Worm (Caenorhabditis elegans) whole organism, L1 larva: ENCODE measurements around the gene nhr-112.

Experiments
- C04F5.9 ChIP-seq: sonication (generic microtip); optimal IDR thresholded peaks from 2 replicates; lab custom pipeline; 2016; ENCODE audit warnings: missing genetic modification characterization, missing compliant biosample characterization
- aha-1 ChIP-seq: fragments of 150-350 bp; optimal IDR thresholded peaks from 2 replicates; lab custom pipeline; 2014; ENCODE audit warnings: missing biosample characterization, missing genetic modification characterization
- ceh-63 ChIP-seq: fragments of 200-800 bp; sonication (Bioruptor generic); optimal IDR thresholded peaks from 2 replicates; lab custom pipeline; 2018; ENCODE audit warnings: mild to moderate bottlenecking, missing genetic modification characterization, missing compliant biosample characterization
- ceh-8 ChIP-seq: fragments of 200-800 bp; sonication (Bioruptor generic); optimal IDR thresholded peaks from 2 replicates; lab custom pipeline; 2018; ENCODE audit warnings: mild to moderate bottlenecking, missing genetic modification characterization, moderate library complexity, missing compliant biosample characterization
- ceh-82 ChIP-seq, 3 experiments: fragments of 150-350 bp in 1 of 3; sonication (generic microtip) in 2 of 3; optimal IDR thresholded peaks; 2 replicates each; lab custom pipeline; 2014 to 2017; ENCODE audit warnings: missing biosample characterization in 3 of 3, missing genetic modification characterization in 3 of 3
- dsc-1 ChIP-seq: sonication (generic microtip); optimal IDR thresholded peaks from 2 replicates; lab custom pipeline; 2016; ENCODE audit warnings: mild to moderate bottlenecking, missing genetic modification characterization, missing compliant biosample characterization
- efl-1 ChIP-seq, 4 experiments: fragments of 150-350 bp; optimal IDR thresholded peaks in 3 of 4; peaks in 1 of 4; 1 replicate in 1 of 4; 2 replicates in 3 of 4; lab custom pipeline; 2014; ENCODE audit warnings: missing biosample characterization in 2 of 4, missing genetic modification characterization in 2 of 4, missing genetic modification reagents in 2 of 4
- egl-13 ChIP-seq: sonication (generic microtip); optimal IDR thresholded peaks from 2 replicates; lab custom pipeline; 2016; ENCODE audit warnings: missing genotype, missing genetic modification reagents, missing genetic modification characterization, missing compliant biosample characterization
- egl-27 ChIP-seq, 2 experiments: fragments of 150-350 bp in 1 of 2; sonication (generic microtip); optimal IDR thresholded peaks; 3 replicates each; lab custom pipeline; 2017 to 2018; ENCODE audit warnings: missing biosample characterization in 2 of 2, missing genetic modification characterization in 2 of 2, missing genetic modification reagents in 2 of 2
- elt-2 ChIP-seq: sonication (generic microtip); optimal IDR thresholded peaks from 2 replicates; lab custom pipeline; 2016; ENCODE audit warnings: missing genetic modification characterization, mild to moderate bottlenecking, inconsistent platforms, missing compliant biosample characterization, missing genetic modification reagents
- elt-3 ChIP-seq, 6 experiments: fragments of 150-350 bp in 1 of 6; sonication (generic microtip); optimal IDR thresholded peaks; 2 replicates each; lab custom pipeline; 2017 to 2018; ENCODE audit warnings: missing biosample characterization in 6 of 6, missing genetic modification characterization in 6 of 6, inconsistent platforms in 1 of 6
- ets-5 ChIP-seq: fragments of 200-800 bp; sonication (Bioruptor generic); IDR thresholded peaks from 2 replicates; pipeline ENCODE4 v1.3.6; 2022; ENCODE audit warnings: missing genetic modification characterization, missing compliant biosample characterization
- fkh-10 ChIP-seq: sonication (generic microtip); optimal IDR thresholded peaks from 2 replicates; lab custom pipeline; 2017; ENCODE audit warnings: missing biosample characterization, missing genetic modification reagents, missing genetic modification characterization
- fkh-4 ChIP-seq: sonication (generic microtip); optimal IDR thresholded peaks from 2 replicates; lab custom pipeline; 2016; ENCODE audit warnings: missing compliant biosample characterization, missing genetic modification characterization, borderline replicate concordance
- fos-1 ChIP-seq: fragments of 150-350 bp; optimal IDR thresholded peaks from 2 replicates; lab custom pipeline; 2014; ENCODE audit warnings: missing biosample characterization, missing genetic modification characterization
- grh-1 ChIP-seq: fragments of 200-800 bp; sonication (Bioruptor generic); IDR thresholded peaks from 2 replicates; pipeline ENCODE4 v1.3.6; 2022; ENCODE audit warnings: missing genetic modification reagents, missing genetic modification characterization, missing compliant biosample characterization
- hlh-4 ChIP-seq: sonication (generic microtip); optimal IDR thresholded peaks from 2 replicates; lab custom pipeline; 2016; ENCODE audit warnings: mild to moderate bottlenecking, missing genetic modification characterization, missing compliant biosample characterization
- irx-1 ChIP-seq: sonication (generic microtip); optimal IDR thresholded peaks from 2 replicates; lab custom pipeline; 2016; ENCODE audit warnings: missing genetic modification characterization, missing compliant biosample characterization
- isw-1 ChIP-seq: fragments of 200-800 bp; sonication (Bioruptor generic); IDR thresholded peaks from 2 replicates; pipeline ENCODE4 v1.3.6; 2022; ENCODE audit warnings: missing genetic modification characterization, missing compliant biosample characterization
- jun-1 ChIP-seq: fragments of 150-350 bp; optimal IDR thresholded peaks from 2 replicates; lab custom pipeline; 2014; ENCODE audit warnings: missing biosample characterization, missing genetic modification reagents, missing genetic modification characterization
- lin-14 ChIP-seq: fragments of 200-800 bp; sonication (Bioruptor generic); optimal IDR thresholded peaks from 2 replicates; lab custom pipeline; 2018; ENCODE audit warnings: mild to moderate bottlenecking, missing genetic modification characterization, moderate library complexity, missing compliant biosample characterization
- lin-35 ChIP-seq, 2 experiments: fragments of 150-350 bp; optimal IDR thresholded peaks; 2 replicates each; lab custom pipeline; 2014; ENCODE audit warnings: missing biosample characterization in 2 of 2, missing genetic modification characterization in 2 of 2, missing genetic modification reagents in 2 of 2
- lsy-2 ChIP-seq, 2 experiments: fragments of 150-350 bp; optimal IDR thresholded peaks; 2 replicates each; lab custom pipeline; 2014; ENCODE audit warnings: missing biosample characterization in 2 of 2, missing genetic modification characterization in 2 of 2
- mdl-1 ChIP-seq, 2 experiments: fragments of 150-350 bp; optimal IDR thresholded peaks; 2 replicates each; lab custom pipeline; 2014 to 2017; ENCODE audit warnings: missing biosample characterization in 2 of 2, missing genetic modification characterization in 2 of 2, inconsistent platforms in 1 of 2
- mep-1 ChIP-seq: fragments of 150-350 bp; optimal IDR thresholded peaks from 2 replicates; lab custom pipeline; 2014; ENCODE audit warnings: missing biosample characterization, missing genetic modification characterization
- nhr-12 ChIP-seq: sonication (generic microtip); optimal IDR thresholded peaks from 2 replicates; lab custom pipeline; 2017; ENCODE audit warnings: missing biosample characterization, missing genetic modification characterization
- nhr-20 ChIP-seq: sonication (generic microtip); optimal IDR thresholded peaks from 2 replicates; lab custom pipeline; 2016; ENCODE audit warnings: mild to moderate bottlenecking, missing genetic modification characterization, missing compliant biosample characterization
- nhr-71 ChIP-seq: sonication (generic microtip); optimal IDR thresholded peaks from 2 replicates; lab custom pipeline; 2016; ENCODE audit warnings: mild to moderate bottlenecking, missing genetic modification characterization, moderate library complexity, missing compliant biosample characterization
- nhr-85 ChIP-seq: sonication (generic microtip); peaks from one replicate; lab custom pipeline; 2016; ENCODE audit warnings: missing genetic modification characterization, inconsistent platforms, missing compliant biosample characterization
- pag-3 ChIP-seq: sonication (generic microtip); optimal IDR thresholded peaks from 2 replicates; lab custom pipeline; 2017; ENCODE audit warnings: missing genetic modification characterization, mild to moderate bottlenecking, missing compliant biosample characterization, antibody characterized with exemption, borderline replicate concordance; ENCODE audit not compliant: insufficient read depth
- rnt-1 ChIP-seq: sonication (generic microtip); optimal IDR thresholded peaks from 2 replicates; lab custom pipeline; 2016; ENCODE audit warnings: mild to moderate bottlenecking, missing genetic modification characterization, moderate library complexity, missing compliant biosample characterization
- snpc-4 ChIP-seq: fragments of 150-350 bp; optimal IDR thresholded peaks from 2 replicates; lab custom pipeline; 2014; ENCODE audit warnings: missing biosample characterization, missing genetic modification characterization
- sptf-1 ChIP-seq: fragments of 150-350 bp; optimal IDR thresholded peaks from 2 replicates; lab custom pipeline; 2014; ENCODE audit warnings: missing biosample characterization, missing genetic modification characterization
- unc-62 ChIP-seq: fragments of 150-350 bp; optimal IDR thresholded peaks from 2 replicates; lab custom pipeline; 2014; ENCODE audit warnings: missing biosample characterization, missing genetic modification reagents, missing genetic modification characterization
- unc-86 ChIP-seq: sonication (generic microtip); optimal IDR thresholded peaks from 2 replicates; lab custom pipeline; 2016; ENCODE audit warnings: missing genetic modification characterization, missing compliant biosample characterization
- zag-1 ChIP-seq: fragments of 150-350 bp; optimal IDR thresholded peaks from 2 replicates; lab custom pipeline; 2014; ENCODE audit warnings: missing biosample characterization, missing genetic modification characterization
- zip-4 ChIP-seq: fragments of 200-800 bp; sonication (Bioruptor generic); optimal IDR thresholded peaks from 2 replicates; lab custom pipeline; 2018; ENCODE audit warnings: mild to moderate bottlenecking, missing genetic modification characterization, moderate library complexity, missing compliant biosample characterization
- ztf-11 ChIP-seq, 2 experiments: sonication (generic microtip); optimal IDR thresholded peaks; 2 replicates each; lab custom pipeline; 2016 to 2017; ENCODE audit warnings: missing genetic modification characterization in 2 of 2, missing biosample characterization in 1 of 2, missing compliant biosample characterization in 1 of 2

The nhr-112 gene

ce11 chrV:16731600-16731999, 8.0 kb upstream of the nhr-112 start, which contains the start of gene srz-100:
Gene srz-100 (plus strand): TSS chrV:16731900.
- TF ChIP-seq efl-1 (optimal IDR thresholded peaks at IDR 0.05; lab: Kevin White, UChicago) (no peak), efl-1 (GFP tag; optimal IDR thresholded peaks at IDR 0.05 in 1 of 2; lab: Kevin White, UChicago) (peak in 1 of 2 experiments; percentile 39), isw-1 (GFP tag; lab: Robert Waterston, UW) (no peak)

ce11 chrV:16729961-16730360, 6.3 kb upstream of the nhr-112 start, which contains the start of gene srz-99:
Gene srz-99 (plus strand): TSS chrV:16730261.
- TF ChIP-seq mep-1 (tag; lab: Kevin White, UChicago) = no peak
- no peak for TF ChIP-seq efl-1 (optimal IDR thresholded peaks at IDR 0.05; lab: Kevin White, UChicago)
- no peak for TF ChIP-seq efl-1 (GFP tag; optimal IDR thresholded peaks at IDR 0.05 in 1 of 2; lab: Kevin White, UChicago)
- TF ChIP-seq jun-1 (tag; lab: Kevin White, UChicago) = no peak
- TF ChIP-seq aha-1 (tag; lab: Kevin White, UChicago) = no peak
- no peak for TF ChIP-seq C04F5.9
- no peak for TF ChIP-seq sptf-1 (tag; lab: Kevin White, UChicago)
- TF ChIP-seq ztf-11 (tag; optimal IDR thresholded peaks at IDR 0.05; lab: Kevin White, UChicago) = no peak
- no peak for TF ChIP-seq unc-62
- no peak for TF ChIP-seq nhr-71 (tag; lab: Kevin White, UChicago)
- no peak for TF ChIP-seq pag-3 (tag; lab: Kevin White, UChicago)
- no peak for TF ChIP-seq lsy-2 (tag; optimal IDR thresholded peaks at IDR 0.05; lab: Kevin White, UChicago)
- TF ChIP-seq hlh-4 = no peak
- no peak for TF ChIP-seq elt-2
- TF ChIP-seq ets-5 (GFP tag; lab: Robert Waterston, UW) = no peak
- no peak for TF ChIP-seq grh-1 (GFP tag; lab: Robert Waterston, UW)
- no peak for TF ChIP-seq egl-13 (tag; lab: Kevin White, UChicago)
- no peak for TF ChIP-seq mdl-1 (tag; optimal IDR thresholded peaks at IDR 0.05; lab: Kevin White, UChicago)

DNA sequence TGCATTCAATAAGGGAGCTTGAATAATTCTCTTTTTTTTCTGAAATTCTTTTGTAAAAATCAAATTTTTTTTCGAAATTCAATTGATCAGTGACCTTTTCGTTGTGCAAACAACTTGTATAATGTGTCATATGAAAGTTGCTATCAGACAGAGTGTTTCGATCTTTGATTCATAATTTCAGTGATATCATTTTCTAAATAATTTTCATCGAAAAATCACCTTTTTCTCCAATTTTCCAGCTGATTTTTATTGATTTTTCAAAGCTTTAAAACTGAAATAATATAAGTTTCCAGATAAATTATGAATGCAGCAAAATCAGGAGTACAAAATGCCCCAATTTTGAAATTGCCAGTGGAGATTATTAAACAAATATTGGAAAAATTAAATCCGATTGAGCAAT, 4.8 kb upstream of the nhr-112 start, which contains the start of gene fbxa-127:
Gene fbxa-127, plus strand, starts transcription at position 301 of the 400 bp plus-strand sequence.
- no peak for TF ChIP-seq fos-1 (tag; lab: Kevin White, UChicago)
- TF ChIP-seq elt-2 = peak; percentile 1

ce11 chrV:16726915-16727314, 3.3 kb upstream of the nhr-112 start, which contains the start of gene T25E12.14:
Gene T25E12.14 (plus strand): TSS chrV:16727215.
- TF ChIP-seq nhr-12 (tag; lab: Kevin White, UChicago) = no peak
- no peak for TF ChIP-seq ztf-11 (tag; optimal IDR thresholded peaks at IDR 0.05; lab: Kevin White, UChicago)
- TF ChIP-seq ceh-8 (GFP tag; lab: Kevin White, UChicago) = no peak
- no peak for TF ChIP-seq zip-4 (GFP tag; lab: Kevin White, UChicago)
- TF ChIP-seq lsy-2 (tag; optimal IDR thresholded peaks at IDR 0.05; lab: Kevin White, UChicago) = no peak
- no peak for TF ChIP-seq rnt-1

ce11 chrV:16725955-16726354, 2.3 kb upstream of the nhr-112 start:
- TF ChIP-seq lin-14 (GFP tag; lab: Kevin White, UChicago) (no peak), zag-1 (tag; lab: Kevin White, UChicago) (no peak), nhr-85 (tag; lab: Kevin White, UChicago) (peak; percentile 22), unc-86 (no peak), fkh-4 (tag; lab: Kevin White, UChicago) (no peak), jun-1 (tag; lab: Kevin White, UChicago) (peak; percentile 23), elt-3 (tag; optimal IDR thresholded peaks at IDR 0.05; lab: Kevin White, UChicago) (no peak), mdl-1 (tag; optimal IDR thresholded peaks at IDR 0.05; lab: Kevin White, UChicago) (no peak), ceh-63 (GFP tag; lab: Kevin White, UChicago) (no peak), irx-1 (tag; lab: Kevin White, UChicago) (no peak), nhr-12 (tag; lab: Kevin White, UChicago) (no peak), dsc-1 (no peak), fkh-10 (GFP tag; lab: Kevin White, UChicago) (no peak), egl-27 (tag; optimal IDR thresholded peaks at IDR 0.05; lab: Kevin White, UChicago) (no peak), snpc-4 (tag; lab: Kevin White, UChicago) (no peak), lin-35 (GFP tag; optimal IDR thresholded peaks at IDR 0.05; lab: Kevin White, UChicago) (peak in 1 of 2 experiments; percentile 39), nhr-20 (tag; lab: Kevin White, UChicago) (peak; percentile 58), ets-5 (GFP tag; lab: Robert Waterston, UW) (no peak), elt-2 (peak; percentile 65), nhr-71 (tag; lab: Kevin White, UChicago) (peak; percentile 45), unc-62 (no peak), egl-13 (tag; lab: Kevin White, UChicago) (no peak), ceh-82 (tag; optimal IDR thresholded peaks at IDR 0.05; lab: Kevin White, UChicago) (peak in 1 of 3 experiments; percentile 31)
